Fruit fly (Drosophila melanogaster): ENCODE data around the gene CG15756.
A peak's percentile ranks its signal among the peaks of the same experiment; 100 is the strongest.

Gene CG15756

DNA sequence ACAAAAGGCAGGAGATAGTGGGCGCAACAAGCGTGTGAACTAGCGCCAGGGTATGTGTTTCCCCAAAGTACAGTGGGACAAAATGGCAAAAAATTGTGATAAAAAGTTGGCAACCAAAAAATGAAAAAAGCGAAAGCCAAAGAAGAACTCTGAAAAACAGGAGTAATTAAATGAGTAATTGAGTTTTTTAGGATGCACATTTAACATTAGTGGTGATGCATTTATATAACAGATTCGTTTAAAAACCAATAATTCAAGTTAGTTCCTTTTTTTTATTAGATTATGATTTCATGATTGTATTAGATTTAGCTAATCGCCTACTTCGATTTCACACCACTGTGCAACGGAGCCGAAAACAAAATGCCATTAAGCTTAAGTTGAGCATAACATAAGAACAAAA lies 38.2 kb downstream of the CG15756 start (continued):
- no peak for TF ChIP-seq CG7987 (GFP tag; optimal IDR thresholded peaks at IDR 0.05)
- TF ChIP-seq cwo (GFP tag; optimal IDR thresholded peaks at IDR 0.05), result peak; percentile 24
- TF ChIP-seq CG13775 (GFP tag; optimal IDR thresholded peaks at IDR 0.05), result peak; percentile 20
- no peak for TF ChIP-seq Gug (GFP tag; IDR thresholded peaks at IDR 0.05)
- TF ChIP-seq emc (GFP tag; optimal IDR thresholded peaks at IDR 0.05), result no peak
- peak; percentile 20; the same call in 1 of the 2 replicates for TF ChIP-seq onecut (GFP tag; IDR thresholded peaks at IDR 0.05)
- TF ChIP-seq eve (GFP tag; optimal IDR thresholded peaks at IDR 0.05), result peak in 1 of 2 experiments; percentile 76
- TF ChIP-seq CG1647 (GFP tag; optimal IDR thresholded peaks at IDR 0.05), result no peak
- TF ChIP-seq CG12236 (GFP tag; optimal IDR thresholded peaks at IDR 0.05), result no peak
- TF ChIP-seq CG11247 (GFP tag; IDR thresholded peaks at IDR 0.05), result no peak
- no peak for TF ChIP-seq CG4360 (GFP tag; IDR thresholded peaks at IDR 0.05)
- TF ChIP-seq CG14441 (GFP tag; IDR thresholded peaks at IDR 0.05), result peak; percentile 47
- TF ChIP-seq gem (tag; optimal IDR thresholded peaks at IDR 0.05), result peak; percentile 83
- no peak for TF ChIP-seq pan (optimal IDR thresholded peaks at IDR 0.05)
- TF ChIP-seq pan (GFP tag; optimal IDR thresholded peaks at IDR 0.05 in 1 of 2, IDR thresholded peaks at IDR 0.05 in 1 of 2), result peak in 1 of 2 experiments; percentile 6
- no peak for TF ChIP-seq C15 (GFP tag; IDR thresholded peaks at IDR 0.05)
- no peak for TF ChIP-seq NFAT (GFP tag; IDR thresholded peaks at IDR 0.05)
- TF ChIP-seq Sry-δ (GFP tag; optimal IDR thresholded peaks at IDR 0.05), result peak; percentile 6
- TF ChIP-seq so (GFP tag; IDR thresholded peaks at IDR 0.05), result 0 out of 3 replicates have a peak, but pooled peaks have one; percentile 42
- TF ChIP-seq CG6689 (GFP tag; IDR thresholded peaks at IDR 0.05), result peak; percentile 48
- TF ChIP-seq Hey (tag; optimal IDR thresholded peaks at IDR 0.05), result no peak
- TF ChIP-seq CG11093 (GFP tag; IDR thresholded peaks at IDR 0.05), result no peak
- no peak for TF ChIP-seq CG1792 (GFP tag; optimal IDR thresholded peaks at IDR 0.05)
- TF ChIP-seq Sox102F (GFP tag; optimal IDR thresholded peaks at IDR 0.05), result peak; percentile 74
- TF ChIP-seq CHES-1-like (GFP tag; optimal IDR thresholded peaks at IDR 0.05), result no peak
- TF ChIP-seq Nf-YA (GFP tag; IDR thresholded peaks at IDR 0.05), result no peak
- TF ChIP-seq sr (GFP tag; IDR thresholded peaks at IDR 0.05), result no peak
- no peak for TF ChIP-seq CG14860 (GFP tag; IDR thresholded peaks at IDR 0.05; ENCODE audit: partially characterized antibody)
- TF ChIP-seq CG8089 (GFP tag; optimal IDR thresholded peaks at IDR 0.05), result no peak
- no peak for TF ChIP-seq CG10274 (GFP tag; optimal IDR thresholded peaks at IDR 0.05)
- TF ChIP-seq CG2199 (GFP tag; IDR thresholded peaks at IDR 0.05), result no peak
- no peak for TF ChIP-seq gro (GFP tag; optimal IDR thresholded peaks at IDR 0.05)
- peak; percentile 1 for TF ChIP-seq Dad (GFP tag; optimal IDR thresholded peaks at IDR 0.05)
- TF ChIP-seq Lpt (GFP tag; optimal IDR thresholded peaks at IDR 0.05), result no peak
- peak; percentile 64 for TF ChIP-seq CG30403 (GFP tag; optimal IDR thresholded peaks at IDR 0.05)
- TF ChIP-seq maf-S (GFP tag; optimal IDR thresholded peaks at IDR 0.05), result peak; percentile 8
- peak; percentile 53 for TF ChIP-seq repo (GFP tag; optimal IDR thresholded peaks at IDR 0.05)
- peak; percentile 49 for TF ChIP-seq bab2 (GFP tag; optimal IDR thresholded peaks at IDR 0.05)
- no peak for TF ChIP-seq CG15696 (tag; optimal IDR thresholded peaks at IDR 0.05)
- TF ChIP-seq CG7372 (GFP tag; IDR thresholded peaks at IDR 0.05), result no peak
- TF ChIP-seq H2.0 (GFP tag; IDR thresholded peaks at IDR 0.05), result no peak
- no peak for TF ChIP-seq run (tag; optimal IDR thresholded peaks at IDR 0.05)
- no peak for TF ChIP-seq Oaz (GFP tag; IDR thresholded peaks at IDR 0.05)
- TF ChIP-seq CG10654 (GFP tag; optimal IDR thresholded peaks at IDR 0.05), result peak; percentile 27
- TF ChIP-seq CG17612 (GFP tag; IDR thresholded peaks at IDR 0.05), result no peak
- TF ChIP-seq Sin3A (optimal IDR thresholded peaks at IDR 0.05), result no peak
- peak; percentile 60 for TF ChIP-seq Meics (GFP tag; optimal IDR thresholded peaks at IDR 0.05)
- TF ChIP-seq D (optimal IDR thresholded peaks at IDR 0.05), result no peak
- TF ChIP-seq D (GFP tag; optimal IDR thresholded peaks at IDR 0.05), result peak; percentile 71
- TF ChIP-seq cas (GFP tag; IDR thresholded peaks at IDR 0.05), result no peak
- peak; percentile 20 for TF ChIP-seq D19B (GFP tag; optimal IDR thresholded peaks at IDR 0.05)
- TF ChIP-seq sisA (GFP tag; IDR thresholded peaks at IDR 0.05), result peak; percentile 24; the same call in 1 of the 2 replicates
- no peak for TF ChIP-seq CG10959 (GFP tag; IDR thresholded peaks at IDR 0.05)
- TF ChIP-seq CG11723 (GFP tag; optimal IDR thresholded peaks at IDR 0.05), result peak; percentile 9
